Fruit fly (Drosophila melanogaster) whole organism, pupa: ENCODE measurements around the gene ss.

Experiments used
- CG12605 ChIP-seq: fragments of 200-800 bp; sonication (Bioruptor generic); IDR thresholded peaks from 2 replicates; pipeline ENCODE4 v1.3.6; 2022; ENCODE audit warnings: missing biosample characterization, missing genetic modification characterization
- CG13204 ChIP-seq: fragments of 200-800 bp; sonication (Bioruptor generic); optimal IDR thresholded peaks from 2 replicates; lab custom pipeline; 2018; ENCODE audit warnings: missing biosample characterization, mild to moderate bottlenecking, missing genetic modification characterization, moderate library complexity
- CG15710 ChIP-seq: fragments of 200-800 bp; sonication (Bioruptor generic); optimal IDR thresholded peaks from 2 replicates; lab custom pipeline; 2018; ENCODE audit warnings: missing biosample characterization, mild to moderate bottlenecking, missing genetic modification characterization, moderate library complexity
- CG8301 ChIP-seq: fragments of 200-800 bp; sonication (Bioruptor generic); optimal IDR thresholded peaks from 2 replicates; lab custom pipeline; 2018; ENCODE audit warnings: missing biosample characterization, mild to moderate bottlenecking, missing genetic modification characterization
- D1 ChIP-seq: fragments of 200-800 bp; sonication (Bioruptor generic); optimal IDR thresholded peaks from 2 replicates; lab custom pipeline; 2018; ENCODE audit warnings: missing biosample characterization, mild to moderate bottlenecking, missing genetic modification characterization, moderate library complexity
- EcR ChIP-seq: fragments of 200-800 bp; sonication (Bioruptor generic); optimal IDR thresholded peaks from 3 replicates; lab custom pipeline; 2019; ENCODE audit warnings: missing biosample characterization, missing genetic modification characterization, mild to moderate bottlenecking, moderate library complexity, missing genetic modification reagents
- Ets98B ChIP-seq: fragments of 200-800 bp; sonication (Bioruptor generic); IDR thresholded peaks from 2 replicates; pipeline ENCODE4 v1.3.6; 2022; ENCODE audit warnings: missing biosample characterization, missing genetic modification characterization

DNA sequence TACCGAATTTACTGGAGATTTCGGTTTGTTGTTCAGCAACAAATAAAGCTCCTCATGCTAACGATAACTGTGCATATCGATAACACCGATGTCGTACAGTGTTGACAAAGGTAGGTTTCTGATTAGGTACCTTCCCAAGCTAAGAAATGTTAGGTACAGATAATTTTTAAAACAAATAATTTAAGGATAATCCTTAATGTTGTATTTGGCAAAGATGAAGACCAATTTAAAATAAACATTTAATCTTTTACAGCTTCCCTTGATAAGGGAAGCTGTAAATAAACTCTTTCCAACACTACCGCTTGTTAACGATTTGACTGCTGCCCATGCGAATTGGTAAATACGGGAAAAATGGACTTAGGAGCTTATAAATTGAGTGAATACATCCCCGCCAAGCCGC, 39.4 kb upstream of the ss start, which contains the start of the genes Ttc1 and CG14882:
- TF ChIP-seq CG12605 (GFP tag; lab: Robert Waterston, UW) = peak; percentile 76
- TF ChIP-seq D1 (tag; lab: Kevin White, UChicago) = no peak
- TF ChIP-seq CG8301 (tag; lab: Kevin White, UChicago) = peak; percentile 62
- peak; percentile 80 for TF ChIP-seq CG15710
- peak; percentile 74 for TF ChIP-seq Ets98B (GFP tag; lab: Robert Waterston, UW)
- no peak for TF ChIP-seq EcR (GFP tag; lab: Kevin White, UChicago)
- TF ChIP-seq CG13204 = no peak
